Worm (Caenorhabditis elegans): ENCODE results near the gene C04C3.9.
"Not testable (repeated sequence)": the region's sequence is repeated elsewhere in the genome, so short reads cannot be mapped to it uniquely, and the experiment has no call there.

Gene C04C3.9

ce11 chrIV:3399015-3399722 is 29.2 kb downstream of the C04C3.9 start, which contains the start of the genes dyf-3 and pdhb-1:
Gene dyf-3 (minus strand): TSS chrIV:3399231.
Gene pdhb-1 (plus strand): TSS chrIV:3399672.
- TF ChIP-seq nfya-1 (tag; optimal IDR thresholded peaks at IDR 0.05) (peak; percentile 46), hlh-30 (tag; optimal IDR thresholded peaks at IDR 0.05; ENCODE audit: insufficient read depth) (no peak), ceh-24 (tag; optimal IDR thresholded peaks at IDR 0.05) (no peak), eyg-1 (tag; optimal IDR thresholded peaks at IDR 0.05) (no peak), ceh-48 (tag; optimal IDR thresholded peaks at IDR 0.05) (peak; percentile 18), che-1 (tag; optimal IDR thresholded peaks at IDR 0.05) (no peak), Y22D7AL.16 (tag; optimal IDR thresholded peaks at IDR 0.05) (peak; percentile 11), ceh-34 (tag; optimal IDR thresholded peaks at IDR 0.05) (peak; percentile 2), unc-42 (tag; optimal IDR thresholded peaks at IDR 0.05) (peak; percentile 5), ceh-31 (tag; optimal IDR thresholded peaks at IDR 0.05) (peak; percentile 11), tbx-2 (tag; optimal IDR thresholded peaks at IDR 0.05) (peak; percentile 1), gmeb-2 (tag; optimal IDR thresholded peaks at IDR 0.05) (peak; percentile 6), hlh-8 (tag; optimal IDR thresholded peaks at IDR 0.05) (no peak), ceh-19 (GFP tag; optimal IDR thresholded peaks at IDR 0.05) (peak; percentile 5), ztf-16 (tag; optimal IDR thresholded peaks at IDR 0.05) (peak; percentile 25)

ce11 chrIV:3398078-3398477 is 30.3 kb downstream of the C04C3.9 start:
- no peak for TF ChIP-seq hlh-15 (tag; optimal IDR thresholded peaks at IDR 0.05)
- no peak for TF ChIP-seq ceh-48 (tag; optimal IDR thresholded peaks at IDR 0.05)
- TF ChIP-seq ztf-16 (tag; optimal IDR thresholded peaks at IDR 0.05): no peak
- TF ChIP-seq unc-42 (tag; optimal IDR thresholded peaks at IDR 0.05): no peak

- no peak for TF ChIP-seq ceh-14 (tag; optimal IDR thresholded peaks at IDR 0.05)
- TF ChIP-seq tbx-2 (tag; optimal IDR thresholded peaks at IDR 0.05): no peak
- no peak for TF ChIP-seq Y22D7AL.16 (tag; optimal IDR thresholded peaks at IDR 0.05)
- TF ChIP-seq nhr-232 (tag; optimal IDR thresholded peaks at IDR 0.05): no peak
- TF ChIP-seq hlh-15 (tag; optimal IDR thresholded peaks at IDR 0.05): no peak
- no peak for TF ChIP-seq C08G9.2 (tag; optimal IDR thresholded peaks at IDR 0.05)
- no peak for TF ChIP-seq ceh-34 (tag; optimal IDR thresholded peaks at IDR 0.05)
- TF ChIP-seq hlh-13 (GFP tag; optimal IDR thresholded peaks at IDR 0.05): no peak
- no peak for TF ChIP-seq madf-2 (tag; optimal IDR thresholded peaks at IDR 0.05)
- no peak for TF ChIP-seq pha-4 (tag; optimal IDR thresholded peaks at IDR 0.05)
- no peak for TF ChIP-seq pha-2 (tag; optimal IDR thresholded peaks at IDR 0.05)
Observed at ce11 chrIV:3395581-3395980, 32.8 kb downstream of the C04C3.9 start, which contains the start of gene C04C3.14. Gene C04C3.14 (plus strand): TSS chrIV:3395881.

ce11 chrIV:3394066-3394465 is 34.3 kb downstream of the C04C3.9 start, which contains the start of gene C04C3.4:
Gene C04C3.4 (plus strand): TSS chrIV:3394366.
- not testable (repeated sequence) for TF ChIP-seq ceh-30 (tag; optimal IDR thresholded peaks at IDR 0.05); zip-5 (tag; optimal IDR thresholded peaks at IDR 0.05); T23F11.4 (GFP tag; optimal IDR thresholded peaks at IDR 0.05)

- TF ChIP-seq madf-2, ceh-30, ceh-48 (tag; optimal IDR thresholded peaks at IDR 0.05): not testable (repeated sequence)
Observed at ce11 chrIV:3389999-3390398, 38.3 kb downstream of the C04C3.9 start, which contains the start of gene B0546.5. Gene B0546.5 (minus strand): TSS chrIV:3390099.

ce11 chrIV:3386504-3387290 is 41.6 kb downstream of the C04C3.9 start:
- no peak for TF ChIP-seq elt-4 (tag; optimal IDR thresholded peaks at IDR 0.05)
- TF ChIP-seq ceh-2 (tag; optimal IDR thresholded peaks at IDR 0.05): no peak
- TF ChIP-seq ceh-31 (tag; optimal IDR thresholded peaks at IDR 0.05): no peak
- TF ChIP-seq ceh-19 (GFP tag; optimal IDR thresholded peaks at IDR 0.05): no peak
- no peak for TF ChIP-seq lin-11 (tag; optimal IDR thresholded peaks at IDR 0.05)
- TF ChIP-seq unc-86 (tag; optimal IDR thresholded peaks at IDR 0.05): no peak
- no peak for TF ChIP-seq ceh-9 (tag; optimal IDR thresholded peaks at IDR 0.05)
- TF ChIP-seq elt-2 (tag; optimal IDR thresholded peaks at IDR 0.05): no peak
- no peak for TF ChIP-seq hlh-15 (tag; optimal IDR thresholded peaks at IDR 0.05)
- no peak for TF ChIP-seq pag-3 (tag; optimal IDR thresholded peaks at IDR 0.05; ENCODE audit: borderline replicate concordance)
- no peak for TF ChIP-seq ceh-6 (GFP tag; optimal IDR thresholded peaks at IDR 0.05)
- no peak for TF ChIP-seq che-1 (tag; optimal IDR thresholded peaks at IDR 0.05)
- TF ChIP-seq odd-2 (tag; optimal IDR thresholded peaks at IDR 0.05): no peak
- no peak for TF ChIP-seq ttx-3 (tag; optimal IDR thresholded peaks at IDR 0.05)
